Worm (Caenorhabditis elegans): ENCODE data around the gene sru-20.

Gene sru-20

ce11 chrIV:12495196-12495595, at the start of gene sru-20:
Gene sru-20 (plus strand): TSS chrIV:12495496.
- TF ChIP-seq sox-2 (GFP tag; IDR thresholded peaks at IDR 0.05): no peak

ce11 chrIV:12451225-12451831, 44.0 kb upstream of the sru-20 start, which contains the start of gene dpy-26:
Gene dpy-26 (minus strand): TSS chrIV:12451335.
- TF ChIP-seq unc-42 (tag; optimal IDR thresholded peaks at IDR 0.05) (peak; percentile 55), nfya-1 (tag; optimal IDR thresholded peaks at IDR 0.05) (peak; percentile 27), che-1 (tag; optimal IDR thresholded peaks at IDR 0.05) (no peak)

ce11 chrIV:12454115-12454514, 41.2 kb upstream of the sru-20 start, which contains the start of gene spe-44:
Gene spe-44 (minus strand): TSS chrIV:12454215.
- TF ChIP-seq pha-4 (tag; optimal IDR thresholded peaks at IDR 0.05) (no peak), fax-1 (tag; optimal IDR thresholded peaks at IDR 0.05) (no peak)

ce11 chrIV:12454750-12455149, 40.5 kb upstream of the sru-20 start, which contains the start of gene smz-1:
Gene smz-1 (plus strand): TSS chrIV:12455050.
- TF ChIP-seq fkh-6 (tag; optimal IDR thresholded peaks at IDR 0.05): no peak
- TF ChIP-seq fkh-10 (GFP tag; optimal IDR thresholded peaks at IDR 0.05): no peak
- no peak for TF ChIP-seq ceh-34 (tag; optimal IDR thresholded peaks at IDR 0.05)
- TF ChIP-seq pros-1 (tag; optimal IDR thresholded peaks at IDR 0.05): no peak
- TF ChIP-seq K02D7.2 (tag; optimal IDR thresholded peaks at IDR 0.05): no peak

- TF ChIP-seq hlh-6 (tag; optimal IDR thresholded peaks at IDR 0.05) (no peak), ceh-31 (tag; optimal IDR thresholded peaks at IDR 0.05) (no peak), ama-1 (optimal IDR thresholded peaks at IDR 0.05) (no peak), pros-1 (tag; optimal IDR thresholded peaks at IDR 0.05) (no peak), pat-9 (tag; optimal IDR thresholded peaks at IDR 0.05) (no peak), ceh-24 (tag; optimal IDR thresholded peaks at IDR 0.05) (no peak), ahr-1 (tag; optimal IDR thresholded peaks at IDR 0.05) (no peak), sox-2 (GFP tag; IDR thresholded peaks at IDR 0.05) (no peak), ceh-19 (GFP tag; optimal IDR thresholded peaks at IDR 0.05) (no peak), elt-4 (tag; optimal IDR thresholded peaks at IDR 0.05) (no peak), hlh-8 (tag; optimal IDR thresholded peaks at IDR 0.05) (no peak), ceh-45 (GFP tag; IDR thresholded peaks at IDR 0.05) (no peak), F13H6.1 (tag; optimal IDR thresholded peaks at IDR 0.05) (no peak), Y22D7AL.16 (tag; optimal IDR thresholded peaks at IDR 0.05) (no peak), rnt-1 (tag; optimal IDR thresholded peaks at IDR 0.05) (no peak), elt-2 (tag; optimal IDR thresholded peaks at IDR 0.05) (no peak)
These were observed 38.7 kb upstream of the sru-20 start, which contains the start of gene C25G4.7 for ce11 chrIV:12456613-12457012. Gene C25G4.7 (plus strand): TSS chrIV:12456913.

- TF ChIP-seq unc-3 (GFP tag; conservative IDR thresholded peaks at IDR 0.05) (no peak), unc-3 (tag; optimal IDR thresholded peaks at IDR 0.05) (no peak), C08G9.2 (tag; optimal IDR thresholded peaks at IDR 0.05) (no peak), ceh-2 (tag; optimal IDR thresholded peaks at IDR 0.05) (no peak), pat-9 (tag; optimal IDR thresholded peaks at IDR 0.05) (no peak), zip-5 (tag; optimal IDR thresholded peaks at IDR 0.05) (no peak), ceh-14 (tag; optimal IDR thresholded peaks at IDR 0.05) (no peak), fkh-6 (tag; optimal IDR thresholded peaks at IDR 0.05) (no peak), pag-3 (tag; optimal IDR thresholded peaks at IDR 0.05; ENCODE audit: borderline replicate concordance) (no peak), ceh-45 (GFP tag; IDR thresholded peaks at IDR 0.05) (no peak), nfya-1 (tag; optimal IDR thresholded peaks at IDR 0.05) (no peak), ceh-34 (tag; optimal IDR thresholded peaks at IDR 0.05) (no peak), F13H6.1 (tag; optimal IDR thresholded peaks at IDR 0.05) (no peak)
These were observed 31.9 kb upstream of the sru-20 start, which contains the start of gene C25G4.8 for ce11 chrIV:12463370-12463769. Gene C25G4.8 (minus strand): TSS chrIV:12463470.
